Comparison of ENCODE assay signal across 3 fruit fly cellular contexts in the genomic region with DNA sequence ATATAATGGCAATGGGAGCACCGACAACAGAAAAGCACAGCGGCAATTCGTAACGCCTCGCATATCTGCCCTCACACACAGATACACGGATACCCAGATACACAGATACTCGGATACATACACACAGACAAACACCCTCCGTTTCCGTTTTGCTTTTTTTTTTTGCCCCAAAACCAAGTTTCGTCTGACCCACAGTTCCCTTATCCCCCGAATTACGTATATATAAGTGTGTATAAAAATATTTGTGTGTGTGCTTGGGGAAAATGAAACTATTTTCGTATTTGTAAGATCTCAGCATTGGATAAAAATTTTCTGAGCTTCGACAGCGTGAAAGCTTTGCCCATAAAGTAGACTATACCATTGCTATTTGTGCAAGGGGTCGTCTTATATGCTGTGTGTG.
A peak's percentile ranks its signal among the peaks of the same experiment; 100 is the strongest.
TF ChIP-seq lines count a peak whose summit lies in the region.

No protein-coding gene starts in this region.

- no peak for TF ChIP-seq CTCF in whole organism, embryonic (GFP tag; optimal IDR thresholded peaks at IDR 0.05; lab: Kevin White, UChicago)

TF ChIP-seq in whole organism, embryonic, 481 proteins besides CTCF, POLR2A, EP300 and RAD21:
- peak; percentile 56 for TF ChIP-seq abd-A (tag; optimal IDR thresholded peaks at IDR 0.05; lab: Kevin White, UChicago)
- TF ChIP-seq CG13894 (tag; optimal IDR thresholded peaks at IDR 0.05; lab: Kevin White, UChicago), result peak; percentile 95
- no peak for TF ChIP-seq NK7.1 (GFP tag; optimal IDR thresholded peaks at IDR 0.05; lab: Kevin White, UChicago)
- TF ChIP-seq CG17912 (GFP tag; optimal IDR thresholded peaks at IDR 0.05; lab: Kevin White, UChicago), result no peak
- no peak for TF ChIP-seq kay (GFP tag; optimal IDR thresholded peaks at IDR 0.05; lab: Kevin White, UChicago)
- peak; percentile 3 for TF ChIP-seq sens (GFP tag; lab: Kevin White, UChicago)
- no peak for TF ChIP-seq onecut (GFP tag; IDR thresholded peaks at IDR 0.05; lab: Robert Waterston, UW)
- TF ChIP-seq Ets65A (GFP tag; lab: Kevin White, UChicago), result peak; percentile 55

TF ChIP-seq in whole organism, prepupa, 60 proteins besides CTCF, POLR2A, EP300 and RAD21:
- no peak for TF ChIP-seq CG9139 (GFP tag; optimal IDR thresholded peaks at IDR 0.05; lab: Kevin White, UChicago)
- no peak for TF ChIP-seq Eip93F (GFP tag; optimal IDR thresholded peaks at IDR 0.05; lab: Kevin White, UChicago)
- TF ChIP-seq Hr38 (GFP tag; optimal IDR thresholded peaks at IDR 0.05; lab: Kevin White, UChicago), result no peak
- peak; percentile 50 for TF ChIP-seq Eip78C (GFP tag; lab: Kevin White, UChicago)

TF ChIP-seq in whole organism, pupa, 21 proteins besides CTCF, POLR2A, EP300 and RAD21:
- 0 out of 3 replicates have a peak, but pooled peaks have one; percentile 18 for TF ChIP-seq CG4496 (GFP tag; IDR thresholded peaks at IDR 0.05; lab: Robert Waterston, UW)
- no peak for TF ChIP-seq CG14655 (GFP tag; optimal IDR thresholded peaks at IDR 0.05; lab: Kevin White, UChicago)
- no peak for TF ChIP-seq Pif1A (GFP tag; optimal IDR thresholded peaks at IDR 0.05; lab: Kevin White, UChicago)
- TF ChIP-seq Snoo (tag; optimal IDR thresholded peaks at IDR 0.05; lab: Kevin White, UChicago), result no peak
- no peak for TF ChIP-seq CG13204 (GFP tag; optimal IDR thresholded peaks at IDR 0.05; lab: Kevin White, UChicago)
- no peak for TF ChIP-seq CG17806 (tag; optimal IDR thresholded peaks at IDR 0.05; lab: Kevin White, UChicago)
- no peak for TF ChIP-seq fd96Ca (GFP tag; IDR thresholded peaks at IDR 0.05; lab: Robert Waterston, UW)
- TF ChIP-seq D1 (tag; optimal IDR thresholded peaks at IDR 0.05; lab: Kevin White, UChicago), result no peak
TF ChIP-seq in whole organism, pupa: peak in this region for 1.
